Worm (Caenorhabditis elegans) whole organism, L1 larva: ENCODE data around the gene T06E6.15.

Experiments used
- F16B12.6 ChIP-seq: fragments of 150-350 bp; optimal IDR thresholded peaks from 2 replicates; lab custom pipeline; 2014; ENCODE audit warnings: missing biosample characterization, missing genetic modification characterization
- aha-1 ChIP-seq: fragments of 150-350 bp; optimal IDR thresholded peaks from 2 replicates; lab custom pipeline; 2014; ENCODE audit warnings: missing biosample characterization, missing genetic modification characterization
- ceh-63 ChIP-seq: fragments of 200-800 bp; sonication (Bioruptor generic); optimal IDR thresholded peaks from 2 replicates; lab custom pipeline; 2018; ENCODE audit warnings: mild to moderate bottlenecking, missing genetic modification characterization, missing compliant biosample characterization
- ceh-8 ChIP-seq: fragments of 200-800 bp; sonication (Bioruptor generic); optimal IDR thresholded peaks from 2 replicates; lab custom pipeline; 2018; ENCODE audit warnings: mild to moderate bottlenecking, missing genetic modification characterization, moderate library complexity, missing compliant biosample characterization
- ces-1 ChIP-seq: fragments of 150-350 bp; optimal IDR thresholded peaks from 2 replicates; lab custom pipeline; 2014; ENCODE audit warnings: missing biosample characterization, missing genetic modification reagents, missing genetic modification characterization
- dsc-1 ChIP-seq: sonication (generic microtip); optimal IDR thresholded peaks from 2 replicates; lab custom pipeline; 2016; ENCODE audit warnings: mild to moderate bottlenecking, missing genetic modification characterization, missing compliant biosample characterization
- efl-1 ChIP-seq, 4 experiments: fragments of 150-350 bp; optimal IDR thresholded peaks in 3 of 4; peaks in 1 of 4; 1 replicate in 1 of 4; 2 replicates in 3 of 4; lab custom pipeline; 2014; ENCODE audit warnings: missing biosample characterization in 2 of 4, missing genetic modification characterization in 2 of 4, missing genetic modification reagents in 2 of 4
- efl-3 ChIP-seq: fragments of 200-800 bp; sonication (Bioruptor generic); optimal IDR thresholded peaks from 2 replicates; lab custom pipeline; 2018; ENCODE audit warnings: mild to moderate bottlenecking, missing genetic modification characterization, missing compliant biosample characterization
- egl-13 ChIP-seq: sonication (generic microtip); optimal IDR thresholded peaks from 2 replicates; lab custom pipeline; 2016; ENCODE audit warnings: missing genotype, missing genetic modification reagents, missing genetic modification characterization, missing compliant biosample characterization
- egl-27 ChIP-seq, 2 experiments: fragments of 150-350 bp in 1 of 2; sonication (generic microtip); optimal IDR thresholded peaks; 3 replicates each; lab custom pipeline; 2017 to 2018; ENCODE audit warnings: missing biosample characterization in 2 of 2, missing genetic modification characterization in 2 of 2, missing genetic modification reagents in 2 of 2
- elt-2 ChIP-seq: sonication (generic microtip); optimal IDR thresholded peaks from 2 replicates; lab custom pipeline; 2016; ENCODE audit warnings: missing genetic modification characterization, mild to moderate bottlenecking, inconsistent platforms, missing compliant biosample characterization, missing genetic modification reagents
- elt-3 ChIP-seq, 6 experiments: fragments of 150-350 bp in 1 of 6; sonication (generic microtip); optimal IDR thresholded peaks; 2 replicates each; lab custom pipeline; 2017 to 2018; ENCODE audit warnings: missing biosample characterization in 6 of 6, missing genetic modification characterization in 6 of 6, inconsistent platforms in 1 of 6
- fkh-10 ChIP-seq: sonication (generic microtip); optimal IDR thresholded peaks from 2 replicates; lab custom pipeline; 2017; ENCODE audit warnings: missing biosample characterization, missing genetic modification reagents, missing genetic modification characterization
- grh-1 ChIP-seq: fragments of 200-800 bp; sonication (Bioruptor generic); IDR thresholded peaks from 2 replicates; pipeline ENCODE4 v1.3.6; 2022; ENCODE audit warnings: missing genetic modification reagents, missing genetic modification characterization, missing compliant biosample characterization
- hlh-4 ChIP-seq: sonication (generic microtip); optimal IDR thresholded peaks from 2 replicates; lab custom pipeline; 2016; ENCODE audit warnings: mild to moderate bottlenecking, missing genetic modification characterization, missing compliant biosample characterization
- lin-14 ChIP-seq: fragments of 200-800 bp; sonication (Bioruptor generic); optimal IDR thresholded peaks from 2 replicates; lab custom pipeline; 2018; ENCODE audit warnings: mild to moderate bottlenecking, missing genetic modification characterization, moderate library complexity, missing compliant biosample characterization
- lin-35 ChIP-seq, 2 experiments: fragments of 150-350 bp; optimal IDR thresholded peaks; 2 replicates each; lab custom pipeline; 2014; ENCODE audit warnings: missing biosample characterization in 2 of 2, missing genetic modification characterization in 2 of 2, missing genetic modification reagents in 2 of 2
- lin-39 ChIP-seq: fragments of 150-350 bp; optimal IDR thresholded peaks from 2 replicates; lab custom pipeline; 2014; ENCODE audit warnings: missing biosample characterization, missing genetic modification reagents, missing genetic modification characterization
- lsy-2 ChIP-seq, 2 experiments: fragments of 150-350 bp; optimal IDR thresholded peaks; 2 replicates each; lab custom pipeline; 2014; ENCODE audit warnings: missing biosample characterization in 2 of 2, missing genetic modification characterization in 2 of 2
- mab-9 ChIP-seq: fragments of 200-800 bp; sonication (Bioruptor generic); IDR thresholded peaks from 2 replicates; pipeline ENCODE4 v1.3.6; 2022; ENCODE audit warnings: missing genetic modification reagents, missing genetic modification characterization, missing compliant biosample characterization
- mef-2 ChIP-seq: fragments of 150-350 bp; optimal IDR thresholded peaks from 2 replicates; lab custom pipeline; 2014; ENCODE audit warnings: missing biosample characterization, missing genetic modification characterization
- mep-1 ChIP-seq: fragments of 150-350 bp; optimal IDR thresholded peaks from 2 replicates; lab custom pipeline; 2014; ENCODE audit warnings: missing biosample characterization, missing genetic modification characterization
- nhr-11 ChIP-seq: fragments of 150-350 bp; optimal IDR thresholded peaks from 2 replicates; lab custom pipeline; 2014; ENCODE audit warnings: missing biosample characterization, missing genetic modification characterization
- nhr-20 ChIP-seq: sonication (generic microtip); optimal IDR thresholded peaks from 2 replicates; lab custom pipeline; 2016; ENCODE audit warnings: mild to moderate bottlenecking, missing genetic modification characterization, missing compliant biosample characterization
- nhr-71 ChIP-seq: sonication (generic microtip); optimal IDR thresholded peaks from 2 replicates; lab custom pipeline; 2016; ENCODE audit warnings: mild to moderate bottlenecking, missing genetic modification characterization, moderate library complexity, missing compliant biosample characterization
- nhr-84 ChIP-seq: sonication (generic microtip); optimal IDR thresholded peaks from 2 replicates; lab custom pipeline; 2017; ENCODE audit warnings: missing biosample characterization, missing genetic modification characterization
- pqm-1 ChIP-seq: sonication (generic microtip); optimal IDR thresholded peaks from 3 replicates; lab custom pipeline; 2017; ENCODE audit warnings: missing biosample characterization, missing genetic modification characterization
- skn-1 ChIP-seq: fragments of 150-350 bp; optimal IDR thresholded peaks from 2 replicates; lab custom pipeline; 2014; ENCODE audit warnings: missing biosample characterization, missing genetic modification characterization
- snpc-4 ChIP-seq: fragments of 150-350 bp; optimal IDR thresholded peaks from 2 replicates; lab custom pipeline; 2014; ENCODE audit warnings: missing biosample characterization, missing genetic modification characterization
- sptf-1 ChIP-seq: fragments of 150-350 bp; optimal IDR thresholded peaks from 2 replicates; lab custom pipeline; 2014; ENCODE audit warnings: missing biosample characterization, missing genetic modification characterization
- swsn-7 ChIP-seq: sonication (generic microtip); optimal IDR thresholded peaks from 2 replicates; lab custom pipeline; 2016; ENCODE audit warnings: missing genetic modification characterization, missing compliant biosample characterization
- tbx-2 ChIP-seq: sonication (generic microtip); optimal IDR thresholded peaks from 2 replicates; lab custom pipeline; 2016; ENCODE audit warnings: missing genetic modification characterization, missing compliant biosample characterization
- tlp-1 ChIP-seq: fragments of 150-350 bp; optimal IDR thresholded peaks from 2 replicates; lab custom pipeline; 2014; ENCODE audit warnings: missing biosample characterization, missing genetic modification characterization
- unc-62 ChIP-seq: fragments of 150-350 bp; optimal IDR thresholded peaks from 2 replicates; lab custom pipeline; 2014; ENCODE audit warnings: missing biosample characterization, missing genetic modification reagents, missing genetic modification characterization
- unc-86 ChIP-seq: sonication (generic microtip); optimal IDR thresholded peaks from 2 replicates; lab custom pipeline; 2016; ENCODE audit warnings: missing genetic modification characterization, missing compliant biosample characterization
- ztf-4 ChIP-seq: fragments of 150-350 bp; optimal IDR thresholded peaks from 2 replicates; lab custom pipeline; 2014; ENCODE audit warnings: missing biosample characterization, missing genetic modification characterization

Gene T06E6.15

ce11 chrV:15443708-15444107, 44.1 kb upstream of the T06E6.15 start, which contains the start of gene T26H5.10:
TSS of gene T26H5.10 (minus strand) at chrV:15443808.
- no peak for TF ChIP-seq tlp-1 (tag; lab: Kevin White, UChicago)
- TF ChIP-seq egl-13 (tag; lab: Kevin White, UChicago): no peak
- TF ChIP-seq nhr-84 (tag; lab: Kevin White, UChicago): no peak
- TF ChIP-seq lin-39: no peak
- TF ChIP-seq grh-1 (GFP tag; lab: Robert Waterston, UW): no peak
- no peak for TF ChIP-seq ceh-63 (GFP tag; lab: Kevin White, UChicago)
- no peak for TF ChIP-seq ces-1 (GFP tag; lab: Kevin White, UChicago)
- no peak for TF ChIP-seq ceh-8 (GFP tag; lab: Kevin White, UChicago)
- no peak for TF ChIP-seq mef-2
- TF ChIP-seq efl-3: no peak
- no peak for TF ChIP-seq unc-86
- no peak for TF ChIP-seq pqm-1 (tag; lab: Kevin White, UChicago)
- no peak for TF ChIP-seq mep-1 (tag; lab: Kevin White, UChicago)
- no peak for TF ChIP-seq egl-27 (tag; optimal IDR thresholded peaks at IDR 0.05; lab: Kevin White, UChicago)
- TF ChIP-seq F16B12.6 (tag; lab: Kevin White, UChicago): no peak
- no peak for TF ChIP-seq hlh-4 (tag; lab: Kevin White, UChicago)
- TF ChIP-seq, all 84 proteins: peak for 0

ce11 chrV:15442384-15442783, 42.8 kb upstream of the T06E6.15 start:
- TF ChIP-seq ceh-63 (GFP tag; lab: Kevin White, UChicago) (no peak), ztf-4 (tag; lab: Kevin White, UChicago) (no peak), F16B12.6 (tag; lab: Kevin White, UChicago) (no peak), unc-62 (GFP tag; lab: Kevin White, UChicago) (no peak), nhr-20 (no peak), mab-9 (GFP tag; lab: Robert Waterston, UW) (no peak)
- TF ChIP-seq, all 84 proteins: peak for 0

ce11 chrV:15436133-15436532, 36.5 kb upstream of the T06E6.15 start:
- TF ChIP-seq skn-1 (tag; lab: Kevin White, UChicago) (no peak), aha-1 (tag; lab: Kevin White, UChicago) (no peak), nhr-71 (tag; lab: Kevin White, UChicago) (no peak), hlh-4 (tag; lab: Kevin White, UChicago) (no peak), elt-3 (tag; optimal IDR thresholded peaks at IDR 0.05; lab: Kevin White, UChicago) (no peak), elt-2 (peak; percentile 61)

- peak; percentile 36 for TF ChIP-seq elt-2
- TF ChIP-seq snpc-4 (tag; lab: Kevin White, UChicago): no peak
Measured at ce11 chrV:15434647-15435046, 35.1 kb upstream of the T06E6.15 start.

- TF ChIP-seq nhr-11 (tag; lab: Kevin White, UChicago) (no peak), ceh-63 (GFP tag; lab: Kevin White, UChicago) (no peak), dsc-1 (no peak), lin-35 (GFP tag; optimal IDR thresholded peaks at IDR 0.05; lab: Kevin White, UChicago) (peak in 1 of 2 experiments; percentile 25), lsy-2 (tag; optimal IDR thresholded peaks at IDR 0.05; lab: Kevin White, UChicago) (no peak), fkh-10 (no peak), pqm-1 (tag; lab: Kevin White, UChicago) (peak; percentile 46), tbx-2 (no peak), elt-2 (peak; percentile 41), lin-14 (GFP tag; lab: Kevin White, UChicago) (no peak), tlp-1 (tag; lab: Kevin White, UChicago) (no peak), nhr-20 (no peak), efl-1 (optimal IDR thresholded peaks at IDR 0.05; lab: Kevin White, UChicago) (no peak), efl-1 (GFP tag; optimal IDR thresholded peaks at IDR 0.05 in 1 of 2; lab: Kevin White, UChicago) (peak in 1 of 2 experiments; percentile 4), sptf-1 (tag; lab: Kevin White, UChicago) (no peak), swsn-7 (tag; lab: Kevin White, UChicago) (no peak)
Measured at ce11 chrV:15432457-15432856, 32.9 kb upstream of the T06E6.15 start, which contains the start of gene T26H5.8. TSS of gene T26H5.8 (minus strand) at chrV:15432726.
